Fruit fly (Drosophila melanogaster) whole organism, embryonic: ENCODE measurements around the gene CG16826.

Experiments
- Atf6 ChIP-seq: fragments of 200-800 bp; sonication (Bioruptor generic); IDR thresholded peaks from 2 replicates; pipeline ENCODE4 v1.3.6; 2022; ENCODE audit warnings: missing biosample characterization, missing genetic modification characterization
- CG10366 ChIP-seq: fragments of 200-800 bp; sonication (Bioruptor generic); IDR thresholded peaks from 2 replicates; pipeline ENCODE4 v1.3.6; 2022; ENCODE audit warnings: missing biosample characterization, missing genetic modification characterization
- CG10431 ChIP-seq: fragments of 200-800 bp; sonication (Bioruptor generic); optimal IDR thresholded peaks from 3 replicates; lab custom pipeline; 2018; ENCODE audit warnings: missing biosample characterization, mild to moderate bottlenecking, missing genetic modification characterization
- CG10543 ChIP-seq: fragments of 200-800 bp; sonication (Bioruptor generic); optimal IDR thresholded peaks from 3 replicates; lab custom pipeline; 2017; ENCODE audit warnings: missing biosample characterization, mild to moderate bottlenecking, missing genetic modification characterization, moderate library complexity
- CG12236 ChIP-seq: fragments of 200-800 bp; sonication (Bioruptor generic); optimal IDR thresholded peaks from 2 replicates; lab custom pipeline; 2016; ENCODE audit warnings: missing biosample characterization, missing genetic modification characterization
- CG12391 ChIP-seq: fragments of 200-800 bp; sonication (Bioruptor generic); optimal IDR thresholded peaks from 3 replicates; lab custom pipeline; 2018; ENCODE audit warnings: missing biosample characterization, mild to moderate bottlenecking, missing genetic modification characterization, moderate library complexity
- CG13296 ChIP-seq: fragments of 200-800 bp; sonication (Bioruptor generic); optimal IDR thresholded peaks from 3 replicates; lab custom pipeline; 2018; ENCODE audit warnings: missing biosample characterization, mild to moderate bottlenecking, missing genetic modification characterization
- CG13624 ChIP-seq: fragments of 200-800 bp; sonication (Bioruptor generic); optimal IDR thresholded peaks from 2 replicates; lab custom pipeline; 2016; ENCODE audit warnings: missing biosample characterization, missing genetic modification characterization
- CG14860 ChIP-seq: fragments of 200-800 bp; sonication (Bioruptor generic); IDR thresholded peaks from 3 replicates; pipeline ENCODE4 v1.3.6; 2022; ENCODE audit warnings: missing biosample characterization, missing genetic modification characterization; ENCODE audit not compliant: partially characterized antibody
- CG15073 ChIP-seq: fragments of 200-800 bp; sonication (Bioruptor generic); optimal IDR thresholded peaks from 2 replicates; lab custom pipeline; 2016; ENCODE audit warnings: missing biosample characterization, missing genetic modification characterization
- CG15514 ChIP-seq: fragments of 200-800 bp; sonication (Bioruptor generic); optimal IDR thresholded peaks from 3 replicates; lab custom pipeline; 2017; ENCODE audit warnings: missing biosample characterization, missing genetic modification characterization, mild to moderate bottlenecking, moderate library complexity, missing genetic modification reagents
- CG17328 ChIP-seq: fragments of 200-800 bp; sonication (Bioruptor generic); IDR thresholded peaks from 2 replicates; pipeline ENCODE4 v1.3.6; 2022; ENCODE audit warnings: missing biosample characterization, missing genetic modification characterization
- CG18011 ChIP-seq: fragments of 200-800 bp; sonication (Bioruptor generic); optimal IDR thresholded peaks from 2 replicates; lab custom pipeline; 2017; ENCODE audit warnings: missing biosample characterization, missing genetic modification characterization, mild to moderate bottlenecking, moderate library complexity, missing genotype
- CG18262 ChIP-seq: fragments of 200-800 bp; optimal IDR thresholded peaks from 3 replicates; lab custom pipeline; 2019; ENCODE audit warnings: missing biosample characterization, mild to moderate bottlenecking, missing genetic modification characterization, moderate library complexity
- CG31224 ChIP-seq: fragments of 200-800 bp; sonication (Bioruptor generic); IDR thresholded peaks from 2 replicates; pipeline ENCODE4 v1.3.6; 2022; ENCODE audit warnings: missing biosample characterization, missing genetic modification characterization
- CG31441 ChIP-seq: fragments of 200-800 bp; sonication (Bioruptor generic); IDR thresholded peaks from 2 replicates; pipeline ENCODE4 v1.3.6; 2022; ENCODE audit warnings: missing biosample characterization, missing genetic modification characterization
- CG3847 ChIP-seq: fragments of 200-800 bp; sonication (Bioruptor generic); IDR thresholded peaks from 2 replicates; pipeline ENCODE4 v1.3.6; 2022; ENCODE audit warnings: missing biosample characterization, missing genetic modification characterization
- CG7357 ChIP-seq: fragments of 200-800 bp; sonication (Bioruptor generic); IDR thresholded peaks from 3 replicates; pipeline ENCODE4 v1.3.6; 2022; ENCODE audit warnings: missing biosample characterization, missing genetic modification characterization
- CG7786 ChIP-seq: fragments of 200-800 bp; sonication (Bioruptor generic); optimal IDR thresholded peaks from 2 replicates; lab custom pipeline; 2016; ENCODE audit warnings: missing biosample characterization, missing genetic modification characterization
- CG8765 ChIP-seq: fragments of 200-800 bp; sonication (Bioruptor generic); IDR thresholded peaks from 2 replicates; pipeline ENCODE4 v1.3.6; 2022; ENCODE audit warnings: missing biosample characterization, missing genetic modification characterization
- CHES-1-like ChIP-seq: fragments of 200-800 bp; sonication (Bioruptor generic); optimal IDR thresholded peaks from 2 replicates; lab custom pipeline; 2016; ENCODE audit warnings: missing biosample characterization, missing genetic modification characterization
- D ChIP-seq, 2 experiments: fragments of 200-800 bp in 1 of 2; fragments of >200 bp in 1 of 2; sonication (Bioruptor generic) in 1 of 2; optimal IDR thresholded peaks; 2 replicates in 1 of 2; 3 replicates in 1 of 2; lab custom pipeline; 2017; ENCODE audit warnings: mild to moderate bottlenecking in 1 of 2, missing biosample characterization in 1 of 2, missing genetic modification characterization in 1 of 2, missing genetic modification reagents in 1 of 2
- Hr3 ChIP-seq: fragments of 200-800 bp; sonication (Bioruptor generic); optimal IDR thresholded peaks from 3 replicates; lab custom pipeline; 2016; ENCODE audit warnings: missing biosample characterization, missing genetic modification characterization
- MESR4 ChIP-seq: fragments of 200-800 bp; sonication (Bioruptor generic); optimal IDR thresholded peaks from 2 replicates; lab custom pipeline; 2018; ENCODE audit warnings: missing biosample characterization, mild to moderate bottlenecking, missing genetic modification characterization, moderate library complexity
- Myb ChIP-seq: fragments of 200-800 bp; sonication (Bioruptor generic); optimal IDR thresholded peaks from 2 replicates; lab custom pipeline; 2016; ENCODE audit warnings: missing biosample characterization, missing genetic modification characterization
- NFAT ChIP-seq: fragments of 200-800 bp; sonication (Bioruptor generic); IDR thresholded peaks from 2 replicates; pipeline ENCODE4 v1.3.6; 2022; ENCODE audit warnings: missing biosample characterization, missing genetic modification characterization
- Scr ChIP-seq: fragments of 200-800 bp; sonication (Bioruptor generic); IDR thresholded peaks from 2 replicates; pipeline ENCODE4 v1.3.6; 2022; ENCODE audit warnings: missing biosample characterization, missing genetic modification characterization; ENCODE audit not compliant: partially characterized antibody
- Trl ChIP-seq, 3 experiments: fragments of >200 bp in 2 of 3; fragments of 200-800 bp in 1 of 3; sonication (Bioruptor generic) in 1 of 3; optimal IDR thresholded peaks; 2 replicates in 1 of 3; 3 replicates in 2 of 3; lab custom pipeline; 2016 to 2017; ENCODE audit warnings: missing biosample characterization in 1 of 3, missing genetic modification characterization in 1 of 3
- bab2 ChIP-seq: fragments of 200-800 bp; sonication (Bioruptor generic); optimal IDR thresholded peaks from 2 replicates; lab custom pipeline; 2016; ENCODE audit warnings: missing biosample characterization, missing genetic modification characterization
- bbx ChIP-seq: fragments of 200-800 bp; sonication (Bioruptor generic); IDR thresholded peaks from 2 replicates; pipeline ENCODE4 v1.3.6; 2022; ENCODE audit warnings: missing biosample characterization, missing genetic modification characterization; ENCODE audit not compliant: partially characterized antibody
- chinmo ChIP-seq: fragments of 200-800 bp; sonication (Bioruptor generic); IDR thresholded peaks from 4 replicates; pipeline ENCODE4 v1.3.6; 2022; ENCODE audit warnings: missing biosample characterization, missing genetic modification characterization; ENCODE audit not compliant: partially characterized antibody
- cwo ChIP-seq: fragments of 200-800 bp; sonication (Bioruptor generic); optimal IDR thresholded peaks from 3 replicates; lab custom pipeline; 2017; ENCODE audit warnings: missing biosample characterization, missing genetic modification characterization, mild to moderate bottlenecking, moderate library complexity, missing genetic modification reagents
- danr ChIP-seq: fragments of 200-800 bp; sonication (Bioruptor generic); IDR thresholded peaks from 2 replicates; pipeline ENCODE4 v1.3.6; 2022; ENCODE audit warnings: missing biosample characterization, missing genetic modification characterization
- ftz-f1 ChIP-seq: fragments of 200-800 bp; sonication (Bioruptor generic); optimal IDR thresholded peaks from 2 replicates; lab custom pipeline; 2016; ENCODE audit warnings: missing biosample characterization, missing genetic modification characterization
- gcm2 ChIP-seq: fragments of 200-800 bp; sonication (Bioruptor generic); optimal IDR thresholded peaks from 2 replicates; lab custom pipeline; 2016; ENCODE audit warnings: missing biosample characterization, missing genetic modification characterization
- her ChIP-seq: fragments of 200-800 bp; sonication (Bioruptor generic); optimal IDR thresholded peaks from 2 replicates; lab custom pipeline; 2016; ENCODE audit warnings: missing biosample characterization, missing genetic modification characterization
- ken ChIP-seq: fragments of 200-800 bp; sonication (Bioruptor generic); IDR thresholded peaks from 3 replicates; pipeline ENCODE4 v1.3.6; 2022; ENCODE audit warnings: missing biosample characterization, missing genetic modification characterization
- kni ChIP-seq: fragments of 200-800 bp; sonication (Bioruptor generic); optimal IDR thresholded peaks from 3 replicates; lab custom pipeline; 2017; ENCODE audit warnings: mild to moderate bottlenecking, missing biosample characterization, missing genetic modification reagents, missing genetic modification characterization
- lab ChIP-seq: fragments of 200-800 bp; sonication (Bioruptor generic); optimal IDR thresholded peaks from 3 replicates; lab custom pipeline; 2017; ENCODE audit warnings: missing biosample characterization, missing genetic modification characterization, mild to moderate bottlenecking, moderate library complexity, missing genetic modification reagents
- nerfin-1 ChIP-seq: fragments of 200-800 bp; sonication (Bioruptor generic); optimal IDR thresholded peaks from 3 replicates; lab custom pipeline; 2019; ENCODE audit warnings: missing biosample characterization, mild to moderate bottlenecking, missing genetic modification characterization, moderate library complexity
- oc ChIP-seq: fragments of 200-800 bp; sonication (Bioruptor generic); optimal IDR thresholded peaks from 2 replicates; lab custom pipeline; 2018; ENCODE audit warnings: missing biosample characterization, mild to moderate bottlenecking, missing genetic modification characterization, moderate library complexity
- onecut ChIP-seq: fragments of 200-800 bp; sonication (Bioruptor generic); IDR thresholded peaks from 2 replicates; pipeline ENCODE4 v1.3.6; 2022; ENCODE audit warnings: missing biosample characterization, missing genetic modification characterization
- p53 ChIP-seq: fragments of 200-800 bp; sonication (Bioruptor generic); optimal IDR thresholded peaks from 2 replicates; lab custom pipeline; 2016; ENCODE audit warnings: missing biosample characterization, missing genetic modification characterization
- pfk ChIP-seq: fragments of 200-800 bp; sonication (Bioruptor generic); optimal IDR thresholded peaks from 2 replicates; lab custom pipeline; 2018; ENCODE audit warnings: missing biosample characterization, mild to moderate bottlenecking, missing genetic modification characterization, moderate library complexity
- pho ChIP-seq: fragments of 200-800 bp; sonication (Bioruptor generic); optimal IDR thresholded peaks from 2 replicates; lab custom pipeline; 2016; ENCODE audit warnings: missing biosample characterization, missing genetic modification characterization
- pita ChIP-seq: fragments of 200-800 bp; sonication (Bioruptor generic); optimal IDR thresholded peaks from 2 replicates; lab custom pipeline; 2017; ENCODE audit warnings: missing biosample characterization, mild to moderate bottlenecking, missing genetic modification characterization
- ranshi ChIP-seq: fragments of 200-800 bp; sonication (Bioruptor generic); IDR thresholded peaks from 2 replicates; pipeline ENCODE4 v1.3.6; 2022; ENCODE audit warnings: missing biosample characterization, missing genetic modification characterization
- tio ChIP-seq: fragments of 200-800 bp; sonication (Bioruptor generic); optimal IDR thresholded peaks from 2 replicates; lab custom pipeline; 2017; ENCODE audit warnings: missing biosample characterization, missing genetic modification characterization, inconsistent platforms
- trh ChIP-seq: fragments of 200-800 bp; sonication (Bioruptor generic); optimal IDR thresholded peaks from 2 replicates; lab custom pipeline; 2016; ENCODE audit warnings: missing biosample characterization, missing genetic modification characterization
- vnd ChIP-seq: fragments of 200-800 bp; sonication (Bioruptor generic); IDR thresholded peaks from 3 replicates; pipeline ENCODE4 v1.3.6; 2022; ENCODE audit warnings: missing biosample characterization, missing genetic modification characterization; ENCODE audit not compliant: partially characterized antibody
- yki ChIP-seq: fragments of >200 bp; optimal IDR thresholded peaks from 3 replicates; lab custom pipeline; 2018

CG16826 gene

dm6 chr2L:13367378-13367777 is 19.8 kb downstream of the CG16826 start, which contains the start of gene Tap42 (continued):
- TF ChIP-seq Scr (GFP tag; lab: Robert Waterston, UW) (no peak), her (GFP tag; lab: Kevin White, UChicago) (no peak), ken (no peak), pho (GFP tag; lab: Kevin White, UChicago) (no peak), CG18262 (tag; lab: Kevin White, UChicago) (peak; percentile 9), Hr3 (no peak), CG15514 (peak; percentile 54), nerfin-1 (peak; percentile 41), CG3847 (GFP tag; lab: Robert Waterston, UW) (no peak), danr (GFP tag; lab: Robert Waterston, UW) (no peak), CG10543 (GFP tag; lab: Kevin White, UChicago) (peak; percentile 33), Myb (GFP tag; lab: Kevin White, UChicago) (no peak), pita (GFP tag; lab: Kevin White, UChicago) (no peak), CG14860 (GFP tag; lab: Robert Waterston, UW) (no peak), lab (GFP tag; lab: Kevin White, UChicago) (no peak), pfk (GFP tag; lab: Kevin White, UChicago) (no peak), oc (tag; lab: Kevin White, UChicago) (no peak), CG13624 (no peak), CG18011 (no peak), CHES-1-like (GFP tag; lab: Kevin White, UChicago) (no peak), vnd (no peak), CG10431 (GFP tag; lab: Kevin White, UChicago) (no peak), CG8765 (no peak), CG12236 (no peak), bab2 (GFP tag; lab: Kevin White, UChicago) (no peak), CG15073 (GFP tag; lab: Kevin White, UChicago) (no peak), CG10366 (GFP tag; lab: Robert Waterston, UW) (peak; percentile 23; the same call in 1 of the 2 replicates), CG12391 (peak; percentile 42), tio (GFP tag; lab: Kevin White, UChicago) (no peak), CG7357 (no peak), MESR4 (GFP tag; lab: Kevin White, UChicago) (peak; percentile 40), CG7786 (GFP tag; lab: Kevin White, UChicago) (no peak), ranshi (no peak), trh (no peak), Trl (optimal IDR thresholded peaks at IDR 0.05; lab: Kevin White, UChicago) (no peak), Trl (GFP tag; optimal IDR thresholded peaks at IDR 0.05; lab: Kevin White, UChicago) (no peak), bbx (GFP tag; lab: Robert Waterston, UW) (no peak), NFAT (no peak), onecut (GFP tag; lab: Robert Waterston, UW) (no peak), yki (lab: Kevin White, UChicago) (no peak), gcm2 (GFP tag; lab: Kevin White, UChicago) (no peak), chinmo (GFP tag; lab: Robert Waterston, UW) (no peak), ftz-f1 (no peak), Atf6 (GFP tag; lab: Robert Waterston, UW) (no peak), p53 (GFP tag; lab: Kevin White, UChicago) (no peak), kni (GFP tag; lab: Kevin White, UChicago) (no peak), cwo (GFP tag; lab: Kevin White, UChicago) (no peak), CG13296 (GFP tag; lab: Kevin White, UChicago) (peak; percentile 33), CG17328 (GFP tag; lab: Robert Waterston, UW) (no peak), D (optimal IDR thresholded peaks at IDR 0.05; lab: Kevin White, UChicago) (no peak), D (GFP tag; optimal IDR thresholded peaks at IDR 0.05; lab: Kevin White, UChicago) (no peak), CG31224 (GFP tag; lab: Robert Waterston, UW) (no peak), CG31441 (GFP tag; lab: Robert Waterston, UW) (no peak)
